Fruit fly (Drosophila melanogaster) whole organism, embryonic: ENCODE results near the gene CG2691.

ENCODE experiments used
- Ada2b ChIP-seq: fragments of 200-800 bp; sonication (Bioruptor generic); IDR thresholded peaks from 2 replicates; pipeline ENCODE4 v1.3.6; 2022; ENCODE audit warnings: missing biosample characterization, missing genetic modification characterization
- Blimp-1 ChIP-seq: fragments of 200-800 bp; sonication (Bioruptor generic); optimal IDR thresholded peaks from 3 replicates; lab custom pipeline; 2018; ENCODE audit warnings: missing biosample characterization, missing genetic modification characterization, mild to moderate bottlenecking, moderate library complexity, missing genetic modification reagents
- CG10267 ChIP-seq: fragments of 200-800 bp; sonication (Bioruptor generic); optimal IDR thresholded peaks from 2 replicates; lab custom pipeline; 2018; ENCODE audit warnings: missing biosample characterization, mild to moderate bottlenecking, missing genetic modification characterization, moderate library complexity
- CG10543 ChIP-seq: fragments of 200-800 bp; sonication (Bioruptor generic); optimal IDR thresholded peaks from 3 replicates; lab custom pipeline; 2017; ENCODE audit warnings: missing biosample characterization, mild to moderate bottlenecking, missing genetic modification characterization, moderate library complexity
- CG12104 ChIP-seq: fragments of 200-800 bp; sonication (Bioruptor generic); optimal IDR thresholded peaks from 3 replicates; lab custom pipeline; 2016; ENCODE audit warnings: missing biosample characterization, missing genetic modification characterization
- CG1233 ChIP-seq: fragments of 200-800 bp; sonication (Bioruptor generic); optimal IDR thresholded peaks from 4 replicates; lab custom pipeline; 2018; ENCODE audit warnings: missing biosample characterization, mild to moderate bottlenecking, missing genetic modification characterization
- CG12769 ChIP-seq: fragments of 200-800 bp; sonication (Bioruptor generic); optimal IDR thresholded peaks from 2 replicates; lab custom pipeline; 2019; ENCODE audit warnings: missing biosample characterization, mild to moderate bottlenecking, missing genetic modification characterization, moderate library complexity
- CG13775 ChIP-seq: fragments of 200-800 bp; sonication (Bioruptor generic); optimal IDR thresholded peaks from 3 replicates; lab custom pipeline; 2017; ENCODE audit warnings: missing biosample characterization, mild to moderate bottlenecking, missing genetic modification characterization
- CG14710 ChIP-seq: fragments of 200-800 bp; sonication (Bioruptor generic); optimal IDR thresholded peaks from 3 replicates; lab custom pipeline; 2019; ENCODE audit warnings: missing biosample characterization, mild to moderate bottlenecking, missing genetic modification characterization, moderate library complexity
- CG15601 ChIP-seq: fragments of 200-800 bp; sonication (Bioruptor generic); optimal IDR thresholded peaks from 3 replicates; lab custom pipeline; 2019; ENCODE audit warnings: missing biosample characterization, mild to moderate bottlenecking, missing genetic modification characterization, moderate library complexity
- CG1602 ChIP-seq: fragments of 200-800 bp; sonication (Bioruptor generic); optimal IDR thresholded peaks from 3 replicates; lab custom pipeline; 2016; ENCODE audit warnings: missing biosample characterization, missing genetic modification characterization
- CG16779 ChIP-seq: fragments of 200-800 bp; sonication (Bioruptor generic); IDR thresholded peaks from 2 replicates; pipeline ENCODE4 v1.3.6; 2022; ENCODE audit warnings: missing biosample characterization, missing genetic modification characterization
- CG2712 ChIP-seq: fragments of 200-800 bp; optimal IDR thresholded peaks from 3 replicates; lab custom pipeline; 2019; ENCODE audit warnings: missing biosample characterization, mild to moderate bottlenecking, missing genetic modification characterization, moderate library complexity
- CG2889 ChIP-seq: fragments of 200-800 bp; sonication (Bioruptor generic); IDR thresholded peaks from 3 replicates; pipeline ENCODE4 v1.3.6; 2022; ENCODE audit warnings: missing biosample characterization, missing genetic modification characterization
- CG42726 ChIP-seq: fragments of 200-800 bp; sonication (Bioruptor generic); IDR thresholded peaks from 2 replicates; pipeline ENCODE4 v1.3.6; 2022; ENCODE audit warnings: missing biosample characterization, missing genetic modification characterization; ENCODE audit not compliant: partially characterized antibody
- CG4328 ChIP-seq: fragments of 200-800 bp; sonication (Bioruptor generic); optimal IDR thresholded peaks from 3 replicates; lab custom pipeline; 2017; ENCODE audit warnings: missing biosample characterization, missing genetic modification reagents, missing genetic modification characterization
- CG43689 ChIP-seq: fragments of 200-800 bp; sonication (Bioruptor generic); IDR thresholded peaks from 2 replicates; pipeline ENCODE4 v1.3.6; 2022; ENCODE audit warnings: missing biosample characterization, missing genetic modification characterization
- CG4404 ChIP-seq: fragments of 200-800 bp; sonication (Bioruptor generic); IDR thresholded peaks from 2 replicates; pipeline ENCODE4 v1.3.6; 2022; ENCODE audit warnings: missing biosample characterization, missing genetic modification characterization
- CG6683 ChIP-seq: fragments of 200-800 bp; sonication (Bioruptor generic); optimal IDR thresholded peaks from 2 replicates; lab custom pipeline; 2017; ENCODE audit warnings: missing biosample characterization, mild to moderate bottlenecking, missing genetic modification characterization, missing genetic modification reagents
- CG9215 ChIP-seq: fragments of 200-800 bp; sonication (Bioruptor generic); IDR thresholded peaks from 2 replicates; pipeline ENCODE4 v1.3.6; 2022; ENCODE audit warnings: missing biosample characterization, missing genetic modification characterization
- CG9437 ChIP-seq: fragments of 200-800 bp; sonication (Bioruptor generic); optimal IDR thresholded peaks from 2 replicates; lab custom pipeline; 2018; ENCODE audit warnings: missing biosample characterization, mild to moderate bottlenecking, missing genetic modification characterization
- CG9932 ChIP-seq: fragments of 200-800 bp; sonication (Bioruptor generic); IDR thresholded peaks from 2 replicates; pipeline ENCODE4 v1.3.6; 2022; ENCODE audit warnings: missing biosample characterization, missing genetic modification characterization
- Deaf1 ChIP-seq: fragments of 200-800 bp; optimal IDR thresholded peaks from 3 replicates; lab custom pipeline; 2019; ENCODE audit warnings: missing biosample characterization, mild to moderate bottlenecking, missing genetic modification characterization, moderate library complexity
- Doc3 ChIP-seq: fragments of 200-800 bp; sonication (Bioruptor generic); IDR thresholded peaks from 3 replicates; pipeline ENCODE4 v1.3.6; 2022; ENCODE audit warnings: missing biosample characterization, missing genetic modification characterization; ENCODE audit not compliant: partially characterized antibody
- HHEX ChIP-seq: fragments of 200-800 bp; sonication (Bioruptor generic); optimal IDR thresholded peaks from 3 replicates; lab custom pipeline; 2017; ENCODE audit warnings: missing biosample characterization, mild to moderate bottlenecking, missing genetic modification characterization, missing genetic modification reagents
- Hey ChIP-seq: fragments of 200-800 bp; sonication (Bioruptor generic); optimal IDR thresholded peaks from 3 replicates; lab custom pipeline; 2018; ENCODE audit warnings: missing biosample characterization, mild to moderate bottlenecking, missing genetic modification characterization
- Jarid2 ChIP-seq: fragments of 200-800 bp; sonication (Bioruptor generic); optimal IDR thresholded peaks from 3 replicates; lab custom pipeline; 2017; ENCODE audit warnings: mild to moderate bottlenecking, missing biosample characterization, missing genetic modification reagents, missing genetic modification characterization
- Lhr ChIP-seq: fragments of 200-800 bp; sonication (Bioruptor generic); optimal IDR thresholded peaks from 3 replicates; lab custom pipeline; 2017; ENCODE audit warnings: mild to moderate bottlenecking, missing biosample characterization, missing genetic modification reagents, missing genetic modification characterization
- Mad ChIP-seq: fragments of 200-800 bp; sonication (Bioruptor generic); optimal IDR thresholded peaks from 2 replicates; lab custom pipeline; 2016; ENCODE audit warnings: missing biosample characterization, missing genetic modification characterization
- Mrtf ChIP-seq: fragments of 200-800 bp; sonication (Bioruptor generic); IDR thresholded peaks from 3 replicates; pipeline ENCODE4 v1.3.6; 2022; ENCODE audit warnings: missing biosample characterization, missing genetic modification characterization
- Nf-YB ChIP-seq: fragments of 200-800 bp; sonication (Bioruptor generic); optimal IDR thresholded peaks from 3 replicates; lab custom pipeline; 2019; ENCODE audit warnings: missing biosample characterization, mild to moderate bottlenecking, missing genetic modification characterization, moderate library complexity
- Oaz ChIP-seq: fragments of 200-800 bp; sonication (Bioruptor generic); IDR thresholded peaks from 2 replicates; pipeline ENCODE4 v1.3.6; 2022; ENCODE audit warnings: missing biosample characterization, missing genetic modification characterization
- Optix ChIP-seq: fragments of 200-800 bp; sonication (Bioruptor generic); IDR thresholded peaks from 3 replicates; pipeline ENCODE4 v1.3.6; 2022; ENCODE audit warnings: missing biosample characterization, missing genetic modification characterization
- ase ChIP-seq: fragments of 200-800 bp; sonication (Bioruptor generic); IDR thresholded peaks from 3 replicates; pipeline ENCODE4 v1.3.6; 2022; ENCODE audit warnings: missing biosample characterization, missing genetic modification characterization
- az2 ChIP-seq: fragments of 200-800 bp; sonication (Bioruptor generic); optimal IDR thresholded peaks from 3 replicates; lab custom pipeline; 2016; ENCODE audit warnings: missing biosample characterization, missing genetic modification characterization
- cas ChIP-seq: fragments of 200-800 bp; sonication (Bioruptor generic); IDR thresholded peaks from 2 replicates; pipeline ENCODE4 v1.3.6; 2022; ENCODE audit warnings: missing biosample characterization, missing genetic modification characterization
- ci ChIP-seq: fragments of 200-800 bp; sonication (Bioruptor generic); IDR thresholded peaks from 3 replicates; pipeline ENCODE4 v1.3.6; 2022; ENCODE audit warnings: missing biosample characterization, missing genetic modification characterization
- dmrt99B ChIP-seq: fragments of 200-800 bp; sonication (Bioruptor generic); optimal IDR thresholded peaks from 2 replicates; lab custom pipeline; 2018; ENCODE audit warnings: missing biosample characterization, mild to moderate bottlenecking, missing genetic modification characterization, moderate library complexity
- gem ChIP-seq: fragments of 200-800 bp; sonication (Bioruptor generic); optimal IDR thresholded peaks from 2 replicates; lab custom pipeline; 2019; ENCODE audit warnings: missing biosample characterization, mild to moderate bottlenecking, missing genetic modification characterization, moderate library complexity
- hb ChIP-seq: fragments of 200-800 bp; sonication (Bioruptor generic); IDR thresholded peaks from 3 replicates; pipeline ENCODE4 v1.3.6; 2022; ENCODE audit warnings: missing biosample characterization, missing genetic modification characterization; ENCODE audit not compliant: partially characterized antibody
- her ChIP-seq: fragments of 200-800 bp; sonication (Bioruptor generic); optimal IDR thresholded peaks from 2 replicates; lab custom pipeline; 2016; ENCODE audit warnings: missing biosample characterization, missing genetic modification characterization
- kah ChIP-seq: fragments of 200-800 bp; sonication (Bioruptor generic); optimal IDR thresholded peaks from 2 replicates; lab custom pipeline; 2018; ENCODE audit warnings: missing biosample characterization, mild to moderate bottlenecking, missing genetic modification characterization
- mam ChIP-seq: fragments of 200-800 bp; sonication (Bioruptor generic); optimal IDR thresholded peaks from 3 replicates; lab custom pipeline; 2016; ENCODE audit warnings: missing biosample characterization, missing genetic modification characterization
- onecut ChIP-seq: fragments of 200-800 bp; sonication (Bioruptor generic); IDR thresholded peaks from 2 replicates; pipeline ENCODE4 v1.3.6; 2022; ENCODE audit warnings: missing biosample characterization, missing genetic modification characterization
- p53 ChIP-seq: fragments of 200-800 bp; sonication (Bioruptor generic); optimal IDR thresholded peaks from 2 replicates; lab custom pipeline; 2016; ENCODE audit warnings: missing biosample characterization, missing genetic modification characterization
- sisA ChIP-seq: fragments of 200-800 bp; sonication (Bioruptor generic); IDR thresholded peaks from 2 replicates; pipeline ENCODE4 v1.3.6; 2022; ENCODE audit warnings: missing biosample characterization, missing genetic modification characterization
- tin ChIP-seq: fragments of 200-800 bp; sonication (Bioruptor generic); optimal IDR thresholded peaks from 3 replicates; lab custom pipeline; 2016; ENCODE audit warnings: missing biosample characterization, missing genetic modification characterization
- tna ChIP-seq: fragments of 200-800 bp; sonication (Bioruptor generic); IDR thresholded peaks from 2 replicates; pipeline ENCODE4 v1.3.6; 2022; ENCODE audit warnings: missing biosample characterization, missing genetic modification characterization; ENCODE audit not compliant: partially characterized antibody
- tx ChIP-seq: fragments of 200-800 bp; sonication (Bioruptor generic); optimal IDR thresholded peaks from 2 replicates; lab custom pipeline; 2016; ENCODE audit warnings: missing biosample characterization, missing genetic modification characterization
- vnd ChIP-seq: fragments of 200-800 bp; sonication (Bioruptor generic); IDR thresholded peaks from 3 replicates; pipeline ENCODE4 v1.3.6; 2022; ENCODE audit warnings: missing biosample characterization, missing genetic modification characterization; ENCODE audit not compliant: partially characterized antibody

CG2691 gene

DNA sequence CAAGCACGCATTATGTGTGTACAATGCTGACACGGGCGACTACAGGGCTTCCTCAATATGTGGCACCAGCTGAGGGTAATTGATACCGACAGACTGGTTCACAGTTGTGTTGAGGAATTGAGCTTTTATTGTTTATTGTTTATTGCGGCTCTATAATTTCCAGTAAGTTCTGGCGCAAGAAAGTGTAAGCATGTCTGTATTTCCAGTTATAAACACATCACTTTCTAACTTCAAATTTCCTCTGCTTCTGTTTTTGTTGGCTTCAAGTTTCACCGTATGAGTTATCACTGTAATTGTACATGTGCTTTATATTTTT, 2.3 kb upstream of the CG2691 start (continued):
- TF ChIP-seq Lhr (GFP tag; lab: Kevin White, UChicago) (no peak), CG16779 (GFP tag; lab: Robert Waterston, UW) (0 out of 2 replicates have a peak, but pooled peaks have one; percentile 28), CG10543 (GFP tag; lab: Kevin White, UChicago) (peak; percentile 83), CG13775 (peak; percentile 55), gem (tag; lab: Kevin White, UChicago) (peak; percentile 83), CG1602 (GFP tag; lab: Kevin White, UChicago) (peak; percentile 58), Jarid2 (GFP tag; lab: Kevin White, UChicago) (peak; percentile 31), CG12104 (GFP tag; lab: Kevin White, UChicago) (peak; percentile 66), p53 (GFP tag; lab: Kevin White, UChicago) (peak; percentile 47), tx (GFP tag; lab: Kevin White, UChicago) (peak; percentile 73), CG2889 (GFP tag; lab: Robert Waterston, UW) (peak; percentile 46; the same call in 1 of the 3 replicates), CG9215 (GFP tag; lab: Robert Waterston, UW) (peak; percentile 81), Ada2b (GFP tag; lab: Robert Waterston, UW) (peak; percentile 81), Oaz (GFP tag; lab: Robert Waterston, UW) (peak; percentile 55; the same call in 1 of the 2 replicates), cas (GFP tag; lab: Robert Waterston, UW) (no peak), kah (GFP tag; lab: Kevin White, UChicago) (no peak), CG9437 (GFP tag; lab: Kevin White, UChicago) (peak; percentile 68), Mrtf (peak; percentile 68; the same call in 2 of the 3 replicates), tin (GFP tag; lab: Kevin White, UChicago) (peak; percentile 73), her (GFP tag; lab: Kevin White, UChicago) (peak; percentile 80), Nf-YB (GFP tag; lab: Kevin White, UChicago) (peak; percentile 34), CG4328 (GFP tag; lab: Kevin White, UChicago) (peak; percentile 74), CG4404 (GFP tag; lab: Robert Waterston, UW) (peak; percentile 58), CG1233 (GFP tag; lab: Kevin White, UChicago) (peak; percentile 74), sisA (GFP tag; lab: Robert Waterston, UW) (peak; percentile 81), Blimp-1 (GFP tag; lab: Kevin White, UChicago) (peak; percentile 70), CG6683 (GFP tag; lab: Kevin White, UChicago) (peak; percentile 46), CG2712 (tag; lab: Kevin White, UChicago) (peak; percentile 74), hb (GFP tag; lab: Robert Waterston, UW) (no peak), Hey (tag; lab: Kevin White, UChicago) (peak; percentile 61), CG10267 (tag; lab: Kevin White, UChicago) (peak; percentile 43), vnd (GFP tag; lab: Robert Waterston, UW) (no peak), CG12769 (peak; percentile 53), mam (GFP tag; lab: Kevin White, UChicago) (peak; percentile 83), dmrt99B (tag; lab: Kevin White, UChicago) (peak; percentile 81), Deaf1 (tag; lab: Kevin White, UChicago) (peak; percentile 50), HHEX (GFP tag; lab: Kevin White, UChicago) (peak; percentile 73), CG14710 (peak; percentile 59), ase (GFP tag; lab: Robert Waterston, UW) (0 out of 3 replicates have a peak, but pooled peaks have one; percentile 60), CG9932 (GFP tag; lab: Robert Waterston, UW) (peak; percentile 87), onecut (peak; percentile 49), CG43689 (no peak), Doc3 (no peak), tna (GFP tag; lab: Robert Waterston, UW) (no peak), CG42726 (GFP tag; lab: Robert Waterston, UW) (no peak), ci (GFP tag; lab: Robert Waterston, UW) (peak; percentile 83), CG15601 (tag; lab: Kevin White, UChicago) (peak; percentile 4), Mad (GFP tag; lab: Kevin White, UChicago) (peak; percentile 36), az2 (peak; percentile 76), Optix (GFP tag; lab: Robert Waterston, UW) (peak; percentile 31; the same call in 1 of the 3 replicates)
